Worm (Caenorhabditis elegans): ENCODE data around the gene C05B5.1.

ce11 chrIII:9982119-9982642 lies 6.1 kb downstream of the C05B5.1 start:
- TF ChIP-seq unc-62 (GFP tag; optimal IDR thresholded peaks at IDR 0.05) (peak; percentile 55), nhr-12 (tag; optimal IDR thresholded peaks at IDR 0.05) (no peak), mep-1 (tag; optimal IDR thresholded peaks at IDR 0.05) (no peak), mls-2 (tag; optimal IDR thresholded peaks at IDR 0.05) (no peak)

All from whole organism, mixed stage, embryonic.